Fruit fly (Drosophila melanogaster) whole organism, embryonic: ENCODE measurements around the gene CtBP.

Experiments used
- Ada2b ChIP-seq: fragments of 200-800 bp; sonication (Bioruptor generic); IDR thresholded peaks from 2 replicates; pipeline ENCODE4 v1.3.6; 2022; ENCODE audit warnings: missing biosample characterization, missing genetic modification characterization
- Antp ChIP-seq: fragments of 200-800 bp; sonication (Bioruptor generic); optimal IDR thresholded peaks from 3 replicates; lab custom pipeline; 2016; ENCODE audit warnings: missing biosample characterization, missing genetic modification characterization
- Atf-2 ChIP-seq: fragments of 200-800 bp; sonication (Bioruptor generic); optimal IDR thresholded peaks from 2 replicates; lab custom pipeline; 2016; ENCODE audit warnings: missing biosample characterization, missing genetic modification characterization
- Atf3 ChIP-seq: fragments of 200-800 bp; sonication (Bioruptor generic); optimal IDR thresholded peaks from 3 replicates; lab custom pipeline; 2016; ENCODE audit warnings: missing biosample characterization, missing genetic modification characterization
- B-H2 ChIP-seq: fragments of 200-800 bp; sonication (Bioruptor generic); optimal IDR thresholded peaks from 2 replicates; lab custom pipeline; 2018; ENCODE audit warnings: missing biosample characterization, mild to moderate bottlenecking, missing genetic modification characterization
- Bteb2 ChIP-seq: fragments of 200-800 bp; sonication (Bioruptor generic); optimal IDR thresholded peaks from 2 replicates; lab custom pipeline; 2016; ENCODE audit warnings: missing biosample characterization, missing genetic modification characterization
- CG10274 ChIP-seq: fragments of 200-800 bp; sonication (Bioruptor generic); optimal IDR thresholded peaks from 3 replicates; lab custom pipeline; 2017; ENCODE audit warnings: missing biosample characterization, mild to moderate bottlenecking, missing genetic modification characterization
- CG11398 ChIP-seq: fragments of 200-800 bp; sonication (Bioruptor generic); optimal IDR thresholded peaks from 2 replicates; lab custom pipeline; 2016; ENCODE audit warnings: missing biosample characterization, missing genetic modification characterization
- CG11723 ChIP-seq: fragments of 200-800 bp; sonication (Bioruptor generic); optimal IDR thresholded peaks from 2 replicates; lab custom pipeline; 2017; ENCODE audit warnings: missing biosample characterization, mild to moderate bottlenecking, missing genetic modification characterization
- CG12071 ChIP-seq: fragments of 200-800 bp; sonication (Bioruptor generic); optimal IDR thresholded peaks from 3 replicates; lab custom pipeline; 2018; ENCODE audit warnings: missing biosample characterization, mild to moderate bottlenecking, missing genetic modification characterization
- CG12104 ChIP-seq: fragments of 200-800 bp; sonication (Bioruptor generic); optimal IDR thresholded peaks from 3 replicates; lab custom pipeline; 2016; ENCODE audit warnings: missing biosample characterization, missing genetic modification characterization
- CG12659 ChIP-seq: fragments of 200-800 bp; sonication (Bioruptor generic); optimal IDR thresholded peaks from 3 replicates; lab custom pipeline; 2017; ENCODE audit warnings: mild to moderate bottlenecking, missing biosample characterization, missing genetic modification reagents, missing genetic modification characterization
- CG15073 ChIP-seq: fragments of 200-800 bp; sonication (Bioruptor generic); optimal IDR thresholded peaks from 2 replicates; lab custom pipeline; 2016; ENCODE audit warnings: missing biosample characterization, missing genetic modification characterization
- CG1647 ChIP-seq: fragments of 200-800 bp; sonication (Bioruptor generic); optimal IDR thresholded peaks from 3 replicates; lab custom pipeline; 2016; ENCODE audit warnings: missing biosample characterization, missing genetic modification characterization
- CG18599 ChIP-seq: fragments of 200-800 bp; sonication (Bioruptor generic); optimal IDR thresholded peaks from 3 replicates; lab custom pipeline; 2017; ENCODE audit warnings: missing biosample characterization, missing genetic modification characterization, mild to moderate bottlenecking, moderate library complexity, missing genetic modification reagents
- CG32767 ChIP-seq: fragments of 200-800 bp; sonication (Bioruptor generic); IDR thresholded peaks from 2 replicates; pipeline ENCODE4 v1.3.6; 2022; ENCODE audit warnings: missing biosample characterization, missing genetic modification characterization
- CG3281 ChIP-seq: fragments of 200-800 bp; sonication (Bioruptor generic); optimal IDR thresholded peaks from 3 replicates; lab custom pipeline; 2017; ENCODE audit warnings: missing biosample characterization, mild to moderate bottlenecking, missing genetic modification characterization
- CG3407 ChIP-seq: fragments of 200-800 bp; sonication (Bioruptor generic); optimal IDR thresholded peaks from 2 replicates; lab custom pipeline; 2018; ENCODE audit warnings: missing biosample characterization, mild to moderate bottlenecking, missing genetic modification characterization
- CG3995 ChIP-seq: fragments of 200-800 bp; sonication (Bioruptor generic); optimal IDR thresholded peaks from 3 replicates; lab custom pipeline; 2016; ENCODE audit warnings: missing biosample characterization, missing genetic modification characterization
- CG7786 ChIP-seq: fragments of 200-800 bp; sonication (Bioruptor generic); optimal IDR thresholded peaks from 2 replicates; lab custom pipeline; 2016; ENCODE audit warnings: missing biosample characterization, missing genetic modification characterization
- CG9817 ChIP-seq: fragments of 200-800 bp; sonication (Bioruptor generic); optimal IDR thresholded peaks from 2 replicates; lab custom pipeline; 2018; ENCODE audit warnings: missing biosample characterization, mild to moderate bottlenecking, missing genetic modification characterization, moderate library complexity
- CG9876 ChIP-seq: fragments of 200-800 bp; sonication (Bioruptor generic); optimal IDR thresholded peaks from 2 replicates; lab custom pipeline; 2016; ENCODE audit warnings: missing biosample characterization, missing genetic modification characterization
- CHES-1-like ChIP-seq: fragments of 200-800 bp; sonication (Bioruptor generic); optimal IDR thresholded peaks from 2 replicates; lab custom pipeline; 2016; ENCODE audit warnings: missing biosample characterization, missing genetic modification characterization
- CkIIα-i1 ChIP-seq: fragments of 200-800 bp; sonication (Bioruptor generic); IDR thresholded peaks from 2 replicates; pipeline ENCODE4 v1.3.6; 2022; ENCODE audit warnings: missing biosample characterization, missing genetic modification characterization
- Dip3 ChIP-seq: fragments of 200-800 bp; sonication (Bioruptor generic); optimal IDR thresholded peaks from 3 replicates; lab custom pipeline; 2016; ENCODE audit warnings: missing biosample characterization, missing genetic modification characterization
- E2f2 ChIP-seq: fragments of 200-800 bp; sonication (Bioruptor generic); IDR thresholded peaks from 2 replicates; pipeline ENCODE4 v1.3.6; 2022; ENCODE audit warnings: missing biosample characterization, missing genetic modification characterization
- Hey ChIP-seq: fragments of 200-800 bp; sonication (Bioruptor generic); optimal IDR thresholded peaks from 3 replicates; lab custom pipeline; 2018; ENCODE audit warnings: missing biosample characterization, mild to moderate bottlenecking, missing genetic modification characterization
- HmgD ChIP-seq: fragments of 200-800 bp; sonication (Bioruptor generic); optimal IDR thresholded peaks from 3 replicates; lab custom pipeline; 2016; ENCODE audit warnings: missing biosample characterization, missing genetic modification characterization
- MTF-1 ChIP-seq: fragments of 200-800 bp; sonication (Bioruptor generic); optimal IDR thresholded peaks from 2 replicates; lab custom pipeline; 2018; ENCODE audit warnings: missing biosample characterization, mild to moderate bottlenecking, missing genetic modification characterization, borderline replicate concordance
- Ptx1 ChIP-seq: fragments of 200-800 bp; sonication (Bioruptor generic); IDR thresholded peaks from 2 replicates; pipeline ENCODE4 v1.3.6; 2022; ENCODE audit warnings: missing biosample characterization, missing genetic modification characterization
- Ravus ChIP-seq: fragments of 200-800 bp; sonication (Bioruptor generic); IDR thresholded peaks from 2 replicates; pipeline ENCODE4 v1.3.6; 2022; ENCODE audit warnings: missing biosample characterization, missing genetic modification characterization
- Sox100B ChIP-seq: fragments of 200-800 bp; sonication (Bioruptor generic); optimal IDR thresholded peaks from 3 replicates; lab custom pipeline; 2018; ENCODE audit warnings: missing biosample characterization, mild to moderate bottlenecking, missing genetic modification characterization
- al ChIP-seq: fragments of 200-800 bp; sonication (Bioruptor generic); IDR thresholded peaks from 2 replicates; pipeline ENCODE4 v1.3.6; 2022; ENCODE audit warnings: missing biosample characterization, missing genetic modification characterization
- amos ChIP-seq: fragments of 200-800 bp; sonication (Bioruptor generic); IDR thresholded peaks from 2 replicates; pipeline ENCODE4 v1.3.6; 2022; ENCODE audit warnings: missing biosample characterization, missing genetic modification characterization; ENCODE audit not compliant: partially characterized antibody
- bsh ChIP-seq, 2 experiments: fragments of 200-800 bp; sonication (Bioruptor generic); optimal IDR thresholded peaks; 2 replicates each; lab custom pipeline; 2017 to 2018; ENCODE audit warnings: mild to moderate bottlenecking in 2 of 2, missing biosample characterization in 2 of 2, missing genetic modification characterization in 2 of 2, moderate library complexity in 1 of 2
- dysf ChIP-seq: fragments of 200-800 bp; sonication (Bioruptor generic); IDR thresholded peaks from 3 replicates; pipeline ENCODE4 v1.3.6; 2022; ENCODE audit warnings: missing biosample characterization, missing genetic modification characterization
- eve ChIP-seq, 2 experiments: fragments of >200 bp; optimal IDR thresholded peaks; 2 replicates each; lab custom pipeline; 2017; ENCODE audit warnings: missing biosample characterization in 2 of 2, missing genetic modification characterization in 2 of 2
- fd96Cb ChIP-seq: fragments of 200-800 bp; sonication (Bioruptor generic); optimal IDR thresholded peaks from 2 replicates; lab custom pipeline; 2018; ENCODE audit warnings: missing biosample characterization, mild to moderate bottlenecking, missing genetic modification characterization, moderate library complexity
- gsb ChIP-seq: fragments of 200-800 bp; sonication (Bioruptor generic); IDR thresholded peaks from 2 replicates; pipeline ENCODE4 v1.3.6; 2022; ENCODE audit warnings: missing biosample characterization, missing genetic modification characterization
- jing ChIP-seq: fragments of 200-800 bp; sonication (Bioruptor generic); optimal IDR thresholded peaks from 2 replicates; lab custom pipeline; 2018; ENCODE audit warnings: missing biosample characterization, mild to moderate bottlenecking, missing genetic modification characterization
- nerfin-1 ChIP-seq: fragments of 200-800 bp; sonication (Bioruptor generic); optimal IDR thresholded peaks from 3 replicates; lab custom pipeline; 2019; ENCODE audit warnings: missing biosample characterization, mild to moderate bottlenecking, missing genetic modification characterization, moderate library complexity
- onecut ChIP-seq: fragments of 200-800 bp; sonication (Bioruptor generic); IDR thresholded peaks from 2 replicates; pipeline ENCODE4 v1.3.6; 2022; ENCODE audit warnings: missing biosample characterization, missing genetic modification characterization
- pita ChIP-seq: fragments of 200-800 bp; sonication (Bioruptor generic); optimal IDR thresholded peaks from 2 replicates; lab custom pipeline; 2017; ENCODE audit warnings: missing biosample characterization, mild to moderate bottlenecking, missing genetic modification characterization
- run ChIP-seq: fragments of 200-800 bp; sonication (Bioruptor generic); optimal IDR thresholded peaks from 3 replicates; lab custom pipeline; 2018; ENCODE audit warnings: missing biosample characterization, mild to moderate bottlenecking, missing genetic modification characterization
- tgo ChIP-seq: fragments of 200-800 bp; sonication (Bioruptor generic); IDR thresholded peaks from 3 replicates; pipeline ENCODE4 v1.3.6; 2022; ENCODE audit warnings: missing biosample characterization, missing genetic modification characterization
- tup ChIP-seq: fragments of 200-800 bp; sonication (Bioruptor generic); optimal IDR thresholded peaks from 2 replicates; lab custom pipeline; 2016; ENCODE audit warnings: missing biosample characterization, mild to moderate bottlenecking, missing genetic modification characterization, moderate library complexity
- vfl ChIP-seq: fragments of 200-800 bp; sonication (Bioruptor generic); optimal IDR thresholded peaks from 2 replicates; lab custom pipeline; 2016; ENCODE audit warnings: missing biosample characterization, missing genetic modification characterization
- zen ChIP-seq: fragments of 200-800 bp; sonication (Bioruptor generic); optimal IDR thresholded peaks from 3 replicates; lab custom pipeline; 2018; ENCODE audit warnings: missing biosample characterization, mild to moderate bottlenecking, missing genetic modification characterization, moderate library complexity
- zf30C ChIP-seq: fragments of 200-800 bp; sonication (Bioruptor generic); optimal IDR thresholded peaks from 3 replicates; lab custom pipeline; 2018; ENCODE audit warnings: missing biosample characterization, mild to moderate bottlenecking, missing genetic modification characterization

CtBP gene

dm6 chr3R:12982167-12982981, 29.1 kb upstream of the CtBP start:
- TF ChIP-seq Atf-2 (GFP tag; lab: Kevin White, UChicago) (no peak), Dip3 (GFP tag; lab: Kevin White, UChicago) (peak; percentile 44), Sox100B (GFP tag; lab: Kevin White, UChicago) (peak; percentile 60), Atf3 (GFP tag; lab: Kevin White, UChicago) (no peak), Ptx1 (GFP tag; lab: Robert Waterston, UW) (peak; percentile 64), CG3995 (GFP tag; lab: Kevin White, UChicago) (peak; percentile 50), CG9876 (GFP tag; lab: Kevin White, UChicago) (no peak), CG3281 (GFP tag; lab: Kevin White, UChicago) (peak; percentile 91), CG32767 (GFP tag; lab: Robert Waterston, UW) (peak; percentile 39; the same call in 1 of the 2 replicates), pita (no peak), CG12071 (GFP tag; lab: Kevin White, UChicago) (peak; percentile 36), vfl (GFP tag; lab: Kevin White, UChicago) (no peak), zen (peak; percentile 30), tgo (GFP tag; lab: Robert Waterston, UW) (peak; percentile 43; the same call in 1 of the 3 replicates), eve (GFP tag; optimal IDR thresholded peaks at IDR 0.05; lab: Kevin White, UChicago) (no peak), al (GFP tag; lab: Robert Waterston, UW) (peak; percentile 45; the same call in 1 of the 2 replicates), CG9817 (tag; lab: Kevin White, UChicago) (peak; percentile 70), CG18599 (GFP tag; lab: Kevin White, UChicago) (peak; percentile 81), tup (peak; percentile 27), gsb (GFP tag; lab: Robert Waterston, UW) (peak; percentile 61), CHES-1-like (no peak), E2f2 (GFP tag; lab: Robert Waterston, UW) (peak; percentile 15; the same call in 1 of the 2 replicates), Ravus (no peak; the same call in 1 of the 2 replicates), jing (GFP tag; lab: Kevin White, UChicago) (no peak), fd96Cb (tag; lab: Kevin White, UChicago) (peak; percentile 60), CG7786 (GFP tag; lab: Kevin White, UChicago) (no peak), run (tag; lab: Kevin White, UChicago) (no peak), amos (GFP tag; lab: Robert Waterston, UW) (peak; percentile 13; the same call in 1 of the 2 replicates), CG15073 (GFP tag; lab: Kevin White, UChicago) (no peak), CG12104 (GFP tag; lab: Kevin White, UChicago) (peak; percentile 41), CG11398 (no peak), Antp (GFP tag; lab: Kevin White, UChicago) (no peak), Hey (no peak), zf30C (no peak), MTF-1 (GFP tag; lab: Kevin White, UChicago) (no peak), dysf (GFP tag; lab: Robert Waterston, UW) (peak; percentile 83), onecut (GFP tag; lab: Robert Waterston, UW) (peak; percentile 55; the same call in 1 of the 2 replicates), CG3407 (GFP tag; lab: Kevin White, UChicago) (no peak), CG12659 (GFP tag; lab: Kevin White, UChicago) (peak; percentile 84), nerfin-1 (tag; lab: Kevin White, UChicago) (peak; percentile 52), B-H2 (peak; percentile 66), CG1647 (GFP tag; lab: Kevin White, UChicago) (no peak), CG10274 (GFP tag; lab: Kevin White, UChicago) (no peak), CG11723 (peak; percentile 52), Ada2b (GFP tag; lab: Robert Waterston, UW) (peak; percentile 59), bsh (GFP tag; optimal IDR thresholded peaks at IDR 0.05; lab: Kevin White, UChicago) (peak; percentile 23 to 67), Bteb2 (GFP tag; lab: Kevin White, UChicago) (no peak), CkIIα-i1 (GFP tag; lab: Robert Waterston, UW) (no peak), HmgD (GFP tag; lab: Kevin White, UChicago) (no peak)
